Worm (Caenorhabditis elegans) whole organism, L4 larva: ENCODE results near the gene srsx-35.

ENCODE experiments used
- D1046.2 ChIP-seq: fragments of 200-800 bp; sonication (Bioruptor generic); IDR thresholded peaks from 2 replicates; pipeline ENCODE4 v1.3.6; 2022; ENCODE audit warnings: missing genetic modification characterization, missing compliant biosample characterization
- F44E2.7 ChIP-seq: fragments of 200-800 bp; sonication (Bioruptor generic); IDR thresholded peaks from 2 replicates; pipeline ENCODE4 v2.1.2; 2022; ENCODE audit warnings: missing genetic modification characterization, missing compliant biosample characterization
- F49E8.2 ChIP-seq: sonication (generic microtip); optimal IDR thresholded peaks from 2 replicates; lab custom pipeline; 2016; ENCODE audit warnings: missing compliant biosample characterization, mild to moderate bottlenecking, missing genetic modification characterization, borderline replicate concordance
- R02D3.7 ChIP-seq: fragments of 150-350 bp; sonication (generic microtip); optimal IDR thresholded peaks from 3 replicates; lab custom pipeline; 2014; ENCODE audit warnings: missing biosample characterization, missing genetic modification characterization
- T26A8.4 ChIP-seq: fragments of 200-800 bp; sonication (Bioruptor generic); IDR thresholded peaks from 2 replicates; pipeline ENCODE4 v1.3.6; 2022; ENCODE audit warnings: missing genetic modification characterization, missing compliant biosample characterization
- Y5F2A.4 ChIP-seq: fragments of 200-800 bp; sonication (Bioruptor generic); optimal IDR thresholded peaks from 2 replicates; lab custom pipeline; 2018; ENCODE audit warnings: mild to moderate bottlenecking, missing genetic modification characterization, missing compliant biosample characterization
- Y75B8A.6 ChIP-seq: fragments of 200-800 bp; sonication (Bioruptor generic); IDR thresholded peaks from 2 replicates; pipeline ENCODE4 v1.3.6; 2022; ENCODE audit warnings: missing genetic modification reagents, missing genetic modification characterization, missing compliant biosample characterization
- ZK337.2 ChIP-seq: fragments of 200-800 bp; sonication (Bioruptor generic); IDR thresholded peaks from 2 replicates; pipeline ENCODE4 v1.3.6; 2022; ENCODE audit warnings: missing genetic modification reagents, missing genetic modification characterization, missing compliant biosample characterization
- ama-1 ChIP-seq: fragments of 150-350 bp; optimal IDR thresholded peaks from 2 replicates; lab custom pipeline; 2014; ENCODE audit warnings: inconsistent platforms, mixed read lengths
- arid-1 ChIP-seq: fragments of 200-800 bp; sonication (Bioruptor generic); conservative IDR thresholded peaks from 2 replicates; pipeline ENCODE4 v1.3.6; 2022; ENCODE audit warnings: missing genetic modification reagents, missing genetic modification characterization, missing compliant biosample characterization
- ceh-20 ChIP-seq: fragments of 200-800 bp; sonication (Bioruptor generic); IDR thresholded peaks from 2 replicates; pipeline ENCODE4 v1.3.6; 2022; ENCODE audit warnings: missing genetic modification reagents, missing genetic modification characterization, missing compliant biosample characterization
- ceh-44 ChIP-seq: fragments of 200-800 bp; sonication (Bioruptor generic); IDR thresholded peaks from 2 replicates; pipeline ENCODE4 v1.3.6; 2022; ENCODE audit warnings: missing genetic modification reagents, missing genetic modification characterization, missing compliant biosample characterization
- ctbp-1 ChIP-seq: fragments of 200-800 bp; sonication (Bioruptor generic); IDR thresholded peaks from 2 replicates; pipeline ENCODE4 v1.3.6; 2022; ENCODE audit warnings: missing genetic modification reagents, missing genetic modification characterization, missing compliant biosample characterization
- daf-12 ChIP-seq: fragments of 150-350 bp; optimal IDR thresholded peaks from 2 replicates; lab custom pipeline; 2014; ENCODE audit warnings: missing biosample characterization, missing genetic modification reagents, missing genetic modification characterization
- dmd-6 ChIP-seq: fragments of 200-800 bp; sonication (Bioruptor generic); IDR thresholded peaks from 2 replicates; pipeline ENCODE4 v1.3.6; 2022; ENCODE audit warnings: missing genetic modification reagents, missing genetic modification characterization, missing compliant biosample characterization
- dmd-9 ChIP-seq: fragments of 200-800 bp; sonication (Bioruptor generic); IDR thresholded peaks from 2 replicates; pipeline ENCODE4 v1.3.6; 2022; ENCODE audit warnings: missing genetic modification reagents, missing genetic modification characterization, missing compliant biosample characterization
- dpl-1 ChIP-seq: fragments of 150-350 bp; optimal IDR thresholded peaks from 2 replicates; lab custom pipeline; 2014; ENCODE audit warnings: missing biosample characterization, missing genetic modification reagents, missing genetic modification characterization
- duxl-1 ChIP-seq: sonication (generic microtip); optimal IDR thresholded peaks from 2 replicates; lab custom pipeline; 2016; ENCODE audit warnings: mild to moderate bottlenecking, missing genetic modification characterization, moderate library complexity, missing compliant biosample characterization; ENCODE audit not compliant: poor library complexity
- gei-8 ChIP-seq: fragments of 200-800 bp; sonication (Bioruptor generic); optimal IDR thresholded peaks from 2 replicates; lab custom pipeline; 2018; ENCODE audit warnings: mild to moderate bottlenecking, missing genetic modification characterization, missing compliant biosample characterization
- hif-1 ChIP-seq, 2 experiments: sonication (generic microtip); optimal IDR thresholded peaks; 2 replicates each; lab custom pipeline; 2016 to 2017; ENCODE audit warnings: missing compliant biosample characterization in 2 of 2, missing genetic modification characterization in 2 of 2, missing genetic modification reagents in 2 of 2, missing genotype in 2 of 2, mild to moderate bottlenecking in 1 of 2
- jun-1 ChIP-seq: fragments of 150-350 bp; optimal IDR thresholded peaks from 2 replicates; lab custom pipeline; 2014; ENCODE audit warnings: missing biosample characterization, missing genetic modification reagents, missing genetic modification characterization
- lim-7 ChIP-seq: fragments of 200-800 bp; sonication (Bioruptor generic); IDR thresholded peaks from 2 replicates; pipeline ENCODE4 v1.3.6; 2022; ENCODE audit warnings: missing genetic modification characterization, missing compliant biosample characterization
- lin-1 ChIP-seq: fragments of 200-800 bp; sonication (Bioruptor generic); IDR thresholded peaks from 2 replicates; pipeline ENCODE4 v1.3.6; 2022; ENCODE audit warnings: missing genetic modification reagents, missing genetic modification characterization, missing compliant biosample characterization
- lin-29 ChIP-seq: fragments of 200-800 bp; sonication (Bioruptor generic); IDR thresholded peaks from 2 replicates; pipeline ENCODE4 v1.3.6; 2022; ENCODE audit warnings: missing genetic modification reagents, missing genetic modification characterization, missing compliant biosample characterization
- lin-38 ChIP-seq: fragments of 200-800 bp; sonication (Bioruptor generic); IDR thresholded peaks from 2 replicates; pipeline ENCODE4 v1.3.6; 2022; ENCODE audit warnings: missing genetic modification reagents, missing genetic modification characterization, missing compliant biosample characterization
- lsy-2 ChIP-seq, 2 experiments: fragments of 150-350 bp in 1 of 2; sonication (generic microtip) in 1 of 2; optimal IDR thresholded peaks; 2 replicates each; lab custom pipeline; 2014 to 2017; ENCODE audit warnings: missing biosample characterization in 2 of 2, missing genetic modification characterization in 2 of 2
- madf-9 ChIP-seq: fragments of 200-800 bp; sonication (Bioruptor generic); conservative IDR thresholded peaks from 2 replicates; pipeline ENCODE4 v1.3.6; 2022; ENCODE audit warnings: missing genetic modification reagents, missing genetic modification characterization, missing compliant biosample characterization
- mdt-29 ChIP-seq: fragments of 200-800 bp; sonication (Bioruptor generic); IDR thresholded peaks from 2 replicates; pipeline ENCODE4 v1.3.6; 2022; ENCODE audit warnings: missing genetic modification reagents, missing genetic modification characterization, missing compliant biosample characterization
- mep-1 ChIP-seq: fragments of 150-350 bp; sonication (generic microtip); optimal IDR thresholded peaks from 3 replicates; lab custom pipeline; 2014; ENCODE audit warnings: missing biosample characterization, missing genetic modification characterization
- mes-2 ChIP-seq: sonication (generic microtip); optimal IDR thresholded peaks from 2 replicates; lab custom pipeline; 2016; ENCODE audit warnings: missing genotype, mild to moderate bottlenecking, missing genetic modification characterization, missing compliant biosample characterization; ENCODE audit not compliant: poor library complexity, severe bottlenecking
- mxl-2 ChIP-seq: fragments of 200-800 bp; sonication (Bioruptor generic); conservative IDR thresholded peaks from 2 replicates; pipeline ENCODE4 v1.3.6; 2022; ENCODE audit warnings: missing genetic modification reagents, missing genetic modification characterization, missing compliant biosample characterization
- nhr-102 ChIP-seq: sonication (generic microtip); optimal IDR thresholded peaks from 2 replicates; lab custom pipeline; 2016; ENCODE audit warnings: mild to moderate bottlenecking, missing genetic modification characterization, moderate library complexity, missing compliant biosample characterization
- nhr-11 ChIP-seq: fragments of 150-350 bp; optimal IDR thresholded peaks from 2 replicates; lab custom pipeline; 2014; ENCODE audit warnings: missing biosample characterization, missing genetic modification characterization
- nhr-111 ChIP-seq: fragments of 200-800 bp; sonication (Bioruptor generic); optimal IDR thresholded peaks from 2 replicates; lab custom pipeline; 2018; ENCODE audit warnings: mild to moderate bottlenecking, missing genetic modification characterization, missing compliant biosample characterization
- nhr-41 ChIP-seq: fragments of 200-800 bp; sonication (Bioruptor generic); IDR thresholded peaks from 2 replicates; pipeline ENCODE4 v1.3.6; 2022; ENCODE audit warnings: missing genetic modification reagents, missing genetic modification characterization, missing compliant biosample characterization
- nhr-48 ChIP-seq: sonication (generic microtip); optimal IDR thresholded peaks from 2 replicates; lab custom pipeline; 2016; ENCODE audit warnings: mild to moderate bottlenecking, missing genetic modification characterization, missing compliant biosample characterization
- nhr-6 ChIP-seq: fragments of 150-350 bp; optimal IDR thresholded peaks from 2 replicates; lab custom pipeline; 2014; ENCODE audit warnings: missing biosample characterization, missing genetic modification characterization
- nhr-77 ChIP-seq: fragments of 150-350 bp; optimal IDR thresholded peaks from 2 replicates; lab custom pipeline; 2014; ENCODE audit warnings: missing biosample characterization, missing genetic modification characterization
- rbr-2 ChIP-seq: sonication (generic microtip); optimal IDR thresholded peaks from 2 replicates; lab custom pipeline; 2016; ENCODE audit warnings: missing genotype, missing genetic modification characterization, missing compliant biosample characterization
- saeg-2 ChIP-seq: fragments of 200-800 bp; sonication (Bioruptor generic); IDR thresholded peaks from 2 replicates; pipeline ENCODE4 v1.3.6; 2022; ENCODE audit warnings: missing genetic modification reagents, missing genetic modification characterization, missing compliant biosample characterization
- sdz-12 ChIP-seq: fragments of 200-800 bp; sonication (Bioruptor generic); optimal IDR thresholded peaks from 2 replicates; lab custom pipeline; 2018; ENCODE audit warnings: mild to moderate bottlenecking, missing genetic modification characterization, missing compliant biosample characterization
- skn-1 ChIP-seq: fragments of 150-350 bp; optimal IDR thresholded peaks from 2 replicates; lab custom pipeline; 2014; ENCODE audit warnings: missing biosample characterization, missing genetic modification characterization
- snpc-1.2 ChIP-seq: fragments of 200-800 bp; sonication (Bioruptor generic); IDR thresholded peaks from 2 replicates; pipeline ENCODE4 v1.3.6; 2022; ENCODE audit warnings: missing genetic modification reagents, missing genetic modification characterization, missing compliant biosample characterization
- spr-3 ChIP-seq: fragments of 200-800 bp; sonication (Bioruptor generic); optimal IDR thresholded peaks from 2 replicates; lab custom pipeline; 2018; ENCODE audit warnings: mild to moderate bottlenecking, missing genetic modification characterization, missing compliant biosample characterization
- tra-1 ChIP-seq: fragments of 200-800 bp; sonication (Bioruptor generic); IDR thresholded peaks from 2 replicates; pipeline ENCODE4 v1.3.6; 2022; ENCODE audit warnings: missing genetic modification reagents, missing genetic modification characterization, missing compliant biosample characterization
- zip-11 ChIP-seq: fragments of 200-800 bp; sonication (Bioruptor generic); IDR thresholded peaks from 2 replicates; pipeline ENCODE4 v1.3.6; 2022; ENCODE audit warnings: missing genetic modification characterization, missing compliant biosample characterization

Gene srsx-35

DNA sequence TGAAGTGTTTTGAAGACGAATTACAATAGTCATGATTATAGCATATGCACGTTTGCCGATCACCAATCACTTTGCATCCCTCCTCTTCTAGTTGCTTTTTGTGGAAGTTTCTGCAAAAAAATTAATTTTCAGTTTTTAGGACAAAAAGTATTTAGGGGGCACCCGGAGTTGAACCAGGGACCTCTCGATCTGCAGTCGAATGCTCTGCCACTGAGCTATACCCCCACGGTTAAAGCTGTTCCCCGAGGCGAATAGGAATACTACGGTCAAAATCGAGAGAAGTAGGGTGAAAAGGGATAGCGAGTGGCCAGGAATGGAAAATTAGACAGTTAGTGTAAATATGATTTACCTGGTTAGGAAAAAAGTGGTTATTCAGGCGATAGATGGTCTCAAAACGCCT lies 12.7 kb downstream of the srsx-35 start (continued):
- TF ChIP-seq T26A8.4 (GFP tag; lab: Robert Waterston, UW) (peak; percentile 87), skn-1 (tag; lab: Kevin White, UChicago) (no peak), daf-12 (tag; lab: Kevin White, UChicago) (no peak), dmd-6 (GFP tag; lab: Robert Waterston, UW) (peak; percentile 65), lin-1 (GFP tag; lab: Robert Waterston, UW) (peak; percentile 81), madf-9 (GFP tag; lab: Robert Waterston, UW) (peak; percentile 61; the same call in 1 of the 2 replicates), hif-1 (tag; optimal IDR thresholded peaks at IDR 0.05; lab: Kevin White, UChicago) (peak in 1 of 2 experiments; percentile 8), mes-2 (tag; lab: Kevin White, UChicago) (peak; percentile 82), Y75B8A.6 (GFP tag; lab: Robert Waterston, UW) (peak; percentile 71; the same call in 1 of the 2 replicates), mep-1 (peak; percentile 59), tra-1 (GFP tag; lab: Robert Waterston, UW) (peak; percentile 83), zip-11 (GFP tag; lab: Robert Waterston, UW) (0 out of 2 replicates have a peak, but pooled peaks have one; percentile 66), lin-38 (peak; percentile 71), ceh-20 (GFP tag; lab: Robert Waterston, UW) (peak; percentile 44; the same call in 1 of the 2 replicates), saeg-2 (GFP tag; lab: Robert Waterston, UW) (0 out of 2 replicates have a peak, but pooled peaks have one; percentile 11), spr-3 (peak; percentile 36), ama-1 (no peak), arid-1 (GFP tag; lab: Robert Waterston, UW) (peak; percentile 85), R02D3.7 (tag; lab: Kevin White, UChicago) (no peak), nhr-48 (peak; percentile 38), gei-8 (GFP tag; lab: Kevin White, UChicago) (peak; percentile 67), ZK337.2 (GFP tag; lab: Robert Waterston, UW) (peak; percentile 68; the same call in 1 of the 2 replicates), dmd-9 (GFP tag; lab: Robert Waterston, UW) (peak; percentile 29; the same call in 1 of the 2 replicates), nhr-41 (GFP tag; lab: Robert Waterston, UW) (no peak), lsy-2 (tag; optimal IDR thresholded peaks at IDR 0.05; lab: Kevin White, UChicago) (peak in 1 of 2 experiments; percentile 57), F49E8.2 (tag; lab: Kevin White, UChicago) (peak; percentile 16), nhr-102 (tag; lab: Kevin White, UChicago) (no peak), snpc-1.2 (peak; percentile 80), lin-29 (GFP tag; lab: Robert Waterston, UW) (0 out of 2 replicates have a peak, but pooled peaks have one; percentile 54), rbr-2 (peak; percentile 56), nhr-6 (peak; percentile 58), ctbp-1 (GFP tag; lab: Robert Waterston, UW) (peak; percentile 70), Y5F2A.4 (peak; percentile 22), dpl-1 (GFP tag; lab: Kevin White, UChicago) (peak; percentile 13), mxl-2 (GFP tag; lab: Robert Waterston, UW) (peak; percentile 51; the same call in 1 of the 2 replicates), jun-1 (tag; lab: Kevin White, UChicago) (peak; percentile 19), F44E2.7 (GFP tag; lab: Robert Waterston, UW) (peak; percentile 21; the same call in 1 of the 2 replicates), duxl-1 (tag; lab: Kevin White, UChicago) (peak; percentile 71), D1046.2 (GFP tag; lab: Robert Waterston, UW) (peak; percentile 76; the same call in 1 of the 2 replicates), lim-7 (GFP tag; lab: Robert Waterston, UW) (peak; percentile 92), mdt-29 (peak; percentile 66), nhr-11 (tag; lab: Kevin White, UChicago) (no peak), nhr-111 (no peak), nhr-77 (peak; percentile 2), sdz-12 (peak; percentile 60), ceh-44 (GFP tag; lab: Robert Waterston, UW) (peak; percentile 89)
